Fruit fly (Drosophila melanogaster) whole organism, embryonic: Measurements from ENCODE around the gene CG7550.

Source experiments
- Abd-B ChIP-seq: fragments of 200-800 bp; sonication (Bioruptor generic); optimal IDR thresholded peaks from 2 replicates; lab custom pipeline; 2018; ENCODE audit warnings: missing biosample characterization, mild to moderate bottlenecking, missing genetic modification characterization, moderate library complexity
- Atf3 ChIP-seq: fragments of 200-800 bp; sonication (Bioruptor generic); optimal IDR thresholded peaks from 3 replicates; lab custom pipeline; 2016; ENCODE audit warnings: missing biosample characterization, missing genetic modification characterization
- Bteb2 ChIP-seq: fragments of 200-800 bp; sonication (Bioruptor generic); optimal IDR thresholded peaks from 2 replicates; lab custom pipeline; 2016; ENCODE audit warnings: missing biosample characterization, missing genetic modification characterization
- CG10267 ChIP-seq: fragments of 200-800 bp; sonication (Bioruptor generic); optimal IDR thresholded peaks from 2 replicates; lab custom pipeline; 2018; ENCODE audit warnings: missing biosample characterization, mild to moderate bottlenecking, missing genetic modification characterization, moderate library complexity
- CG11247 ChIP-seq: fragments of 200-800 bp; sonication (Bioruptor generic); IDR thresholded peaks from 2 replicates; pipeline ENCODE4 v1.3.6; 2022; ENCODE audit warnings: missing biosample characterization, missing genetic modification characterization
- CG13287 ChIP-seq: fragments of 200-800 bp; sonication (Bioruptor generic); IDR thresholded peaks from 2 replicates; pipeline ENCODE4 v1.3.6; 2022; ENCODE audit warnings: missing biosample characterization, missing genetic modification characterization; ENCODE audit not compliant: partially characterized antibody
- CG13424 ChIP-seq: fragments of 200-800 bp; sonication (Bioruptor generic); optimal IDR thresholded peaks from 2 replicates; lab custom pipeline; 2019; ENCODE audit warnings: missing biosample characterization, mild to moderate bottlenecking, missing genetic modification characterization, moderate library complexity
- CG15479 ChIP-seq: fragments of 200-800 bp; sonication (Bioruptor generic); optimal IDR thresholded peaks from 3 replicates; lab custom pipeline; 2019; ENCODE audit warnings: missing biosample characterization, mild to moderate bottlenecking, missing genetic modification characterization, moderate library complexity
- CG16813 ChIP-seq: fragments of 200-800 bp; sonication (Bioruptor generic); IDR thresholded peaks from 3 replicates; pipeline ENCODE4 v1.3.6; 2022; ENCODE audit warnings: missing biosample characterization, missing genetic modification characterization; ENCODE audit not compliant: partially characterized antibody
- CG18599 ChIP-seq: fragments of 200-800 bp; sonication (Bioruptor generic); optimal IDR thresholded peaks from 3 replicates; lab custom pipeline; 2017; ENCODE audit warnings: missing biosample characterization, missing genetic modification characterization, mild to moderate bottlenecking, moderate library complexity, missing genetic modification reagents
- CG18619 ChIP-seq: fragments of 200-800 bp; sonication (Bioruptor generic); optimal IDR thresholded peaks from 3 replicates; lab custom pipeline; 2017; ENCODE audit warnings: missing biosample characterization, mild to moderate bottlenecking, missing genetic modification characterization
- CG2120 ChIP-seq: fragments of 200-800 bp; sonication (Bioruptor generic); optimal IDR thresholded peaks from 3 replicates; lab custom pipeline; 2016; ENCODE audit warnings: missing biosample characterization, missing genetic modification characterization
- CG2875 ChIP-seq: fragments of 200-800 bp; sonication (Bioruptor generic); optimal IDR thresholded peaks from 2 replicates; lab custom pipeline; 2017; ENCODE audit warnings: missing biosample characterization, mild to moderate bottlenecking, missing genetic modification characterization, missing genetic modification reagents
- CG4730 ChIP-seq: fragments of 200-800 bp; sonication (Bioruptor generic); IDR thresholded peaks from 2 replicates; pipeline ENCODE4 v1.3.6; 2022; ENCODE audit warnings: missing biosample characterization, missing genetic modification characterization
- CG6689 ChIP-seq: fragments of 200-800 bp; sonication (Bioruptor generic); IDR thresholded peaks from 2 replicates; pipeline ENCODE4 v1.3.6; 2022; ENCODE audit warnings: missing biosample characterization, missing genetic modification characterization
- CG7786 ChIP-seq: fragments of 200-800 bp; sonication (Bioruptor generic); optimal IDR thresholded peaks from 2 replicates; lab custom pipeline; 2016; ENCODE audit warnings: missing biosample characterization, missing genetic modification characterization
- CG8089 ChIP-seq: fragments of 200-800 bp; sonication (Bioruptor generic); optimal IDR thresholded peaks from 3 replicates; lab custom pipeline; 2016; ENCODE audit warnings: missing biosample characterization, missing genetic modification characterization
- CG8281 ChIP-seq: fragments of 200-800 bp; sonication (Bioruptor generic); optimal IDR thresholded peaks from 2 replicates; lab custom pipeline; 2018; ENCODE audit warnings: missing biosample characterization, mild to moderate bottlenecking, missing genetic modification characterization, moderate library complexity
- Dbx ChIP-seq: fragments of 200-800 bp; sonication (Bioruptor generic); IDR thresholded peaks from 3 replicates; pipeline ENCODE4 v1.3.6; 2022; ENCODE audit warnings: missing biosample characterization, missing genetic modification characterization
- Dll ChIP-seq: fragments of 200-800 bp; sonication (Bioruptor generic); IDR thresholded peaks from 4 replicates; pipeline ENCODE4 v1.3.6; 2022; ENCODE audit warnings: missing biosample characterization, missing genetic modification characterization; ENCODE audit not compliant: partially characterized antibody
- Fer3 ChIP-seq: fragments of 200-800 bp; sonication (Bioruptor generic); optimal IDR thresholded peaks from 2 replicates; lab custom pipeline; 2018; ENCODE audit warnings: missing biosample characterization, mild to moderate bottlenecking, missing genetic modification characterization, moderate library complexity
- HLHmδ ChIP-seq: fragments of 200-800 bp; sonication (Bioruptor generic); optimal IDR thresholded peaks from 2 replicates; lab custom pipeline; 2018; ENCODE audit warnings: missing biosample characterization, mild to moderate bottlenecking, missing genetic modification characterization, moderate library complexity
- Hmr ChIP-seq: fragments of 200-800 bp; sonication (Bioruptor generic); optimal IDR thresholded peaks from 3 replicates; lab custom pipeline; 2017; ENCODE audit warnings: mild to moderate bottlenecking, missing biosample characterization, missing genetic modification reagents, missing genetic modification characterization
- Hmx ChIP-seq: fragments of 200-800 bp; sonication (Bioruptor generic); optimal IDR thresholded peaks from 2 replicates; lab custom pipeline; 2016; ENCODE audit warnings: missing biosample characterization, missing genetic modification characterization
- Hr51 ChIP-seq, 2 experiments: fragments of 200-800 bp; sonication (Bioruptor generic); optimal IDR thresholded peaks; 2 replicates in 1 of 2; 3 replicates in 1 of 2; lab custom pipeline; 2016 to 2018; ENCODE audit warnings: missing biosample characterization in 2 of 2, missing genetic modification characterization in 2 of 2, mild to moderate bottlenecking in 1 of 2, moderate library complexity in 1 of 2
- MESR4 ChIP-seq: fragments of 200-800 bp; sonication (Bioruptor generic); optimal IDR thresholded peaks from 2 replicates; lab custom pipeline; 2018; ENCODE audit warnings: missing biosample characterization, mild to moderate bottlenecking, missing genetic modification characterization, moderate library complexity
- Myb ChIP-seq: fragments of 200-800 bp; sonication (Bioruptor generic); optimal IDR thresholded peaks from 2 replicates; lab custom pipeline; 2016; ENCODE audit warnings: missing biosample characterization, missing genetic modification characterization
- Nf-YC ChIP-seq: fragments of 200-800 bp; optimal IDR thresholded peaks from 3 replicates; lab custom pipeline; 2019; ENCODE audit warnings: missing biosample characterization, mild to moderate bottlenecking, missing genetic modification characterization, moderate library complexity
- Pdp1 ChIP-seq, 2 experiments: fragments of 200-800 bp; sonication (Bioruptor generic); optimal IDR thresholded peaks; 3 replicates each; lab custom pipeline; 2016; ENCODE audit warnings: missing biosample characterization in 2 of 2, missing genetic modification characterization in 2 of 2, mild to moderate bottlenecking in 1 of 2, moderate library complexity in 1 of 2
- Rfx ChIP-seq: fragments of 200-800 bp; sonication (Bioruptor generic); IDR thresholded peaks from 2 replicates; pipeline ENCODE4 v1.3.6; 2022; ENCODE audit warnings: missing biosample characterization, missing genetic modification characterization
- Stat92E ChIP-seq, 3 experiments: fragments of >200 bp in 2 of 3; fragments of 200-800 bp in 1 of 3; sonication (Bioruptor generic) in 1 of 3; optimal IDR thresholded peaks; 2 replicates each; lab custom pipeline; 2017 to 2019; ENCODE audit warnings: missing biosample characterization in 3 of 3, missing genetic modification characterization in 3 of 3, mild to moderate bottlenecking in 1 of 3, moderate library complexity in 1 of 3
- Vsx1 ChIP-seq: fragments of 200-800 bp; sonication (Bioruptor generic); optimal IDR thresholded peaks from 2 replicates; lab custom pipeline; 2017; ENCODE audit warnings: missing biosample characterization, mild to moderate bottlenecking, missing genetic modification characterization, missing genetic modification reagents
- ac ChIP-seq: fragments of 200-800 bp; sonication (Bioruptor generic); optimal IDR thresholded peaks from 3 replicates; lab custom pipeline; 2017; ENCODE audit warnings: missing biosample characterization, mild to moderate bottlenecking, missing genetic modification characterization
- ap ChIP-seq: fragments of 200-800 bp; sonication (Bioruptor generic); IDR thresholded peaks from 2 replicates; pipeline ENCODE4 v1.3.6; 2022; ENCODE audit warnings: missing biosample characterization, missing genetic modification characterization
- br ChIP-seq: fragments of >200 bp; optimal IDR thresholded peaks from 2 replicates; lab custom pipeline; 2017
- disco-r ChIP-seq: fragments of 200-800 bp; sonication (Bioruptor generic); optimal IDR thresholded peaks from 2 replicates; lab custom pipeline; 2016; ENCODE audit warnings: missing biosample characterization, missing genetic modification characterization
- gcm ChIP-seq: fragments of 200-800 bp; sonication (Bioruptor generic); optimal IDR thresholded peaks from 2 replicates; lab custom pipeline; 2019; ENCODE audit warnings: missing biosample characterization, mild to moderate bottlenecking, missing genetic modification characterization, moderate library complexity
- jing ChIP-seq: fragments of 200-800 bp; sonication (Bioruptor generic); optimal IDR thresholded peaks from 2 replicates; lab custom pipeline; 2018; ENCODE audit warnings: missing biosample characterization, mild to moderate bottlenecking, missing genetic modification characterization
- kni ChIP-seq: fragments of 200-800 bp; sonication (Bioruptor generic); optimal IDR thresholded peaks from 3 replicates; lab custom pipeline; 2017; ENCODE audit warnings: mild to moderate bottlenecking, missing biosample characterization, missing genetic modification reagents, missing genetic modification characterization
- nau ChIP-seq: fragments of 200-800 bp; sonication (Bioruptor generic); optimal IDR thresholded peaks from 3 replicates; lab custom pipeline; 2017; ENCODE audit warnings: missing biosample characterization, mild to moderate bottlenecking, missing genetic modification characterization, missing genetic modification reagents
- oc ChIP-seq: fragments of 200-800 bp; sonication (Bioruptor generic); optimal IDR thresholded peaks from 2 replicates; lab custom pipeline; 2018; ENCODE audit warnings: missing biosample characterization, mild to moderate bottlenecking, missing genetic modification characterization, moderate library complexity
- pho ChIP-seq: fragments of 200-800 bp; sonication (Bioruptor generic); optimal IDR thresholded peaks from 2 replicates; lab custom pipeline; 2016; ENCODE audit warnings: missing biosample characterization, missing genetic modification characterization
- pnt ChIP-seq: fragments of 200-800 bp; sonication (Bioruptor generic); optimal IDR thresholded peaks from 3 replicates; lab custom pipeline; 2016; ENCODE audit warnings: missing biosample characterization, missing genetic modification characterization
- prd ChIP-seq, 3 experiments: fragments of >200 bp in 2 of 3; fragments of 200-800 bp in 1 of 3; sonication (Bioruptor generic) in 1 of 3; optimal IDR thresholded peaks in 2 of 3; IDR thresholded peaks in 1 of 3; 2 replicates in 2 of 3; 3 replicates in 1 of 3; pipeline versions ENCODE4 v1.3.6 to Lab custom; 2017 to 2022; ENCODE audit warnings: missing biosample characterization in 1 of 3, missing genetic modification characterization in 1 of 3
- pros ChIP-seq: fragments of 200-800 bp; sonication (Bioruptor generic); optimal IDR thresholded peaks from 3 replicates; lab custom pipeline; 2019; ENCODE audit warnings: missing biosample characterization, mild to moderate bottlenecking, missing genetic modification characterization, moderate library complexity
- psq ChIP-seq: fragments of 200-800 bp; sonication (Bioruptor generic); optimal IDR thresholded peaks from 2 replicates; lab custom pipeline; 2017; ENCODE audit warnings: missing biosample characterization, missing genetic modification characterization
- schlank ChIP-seq: fragments of 200-800 bp; sonication (Bioruptor generic); optimal IDR thresholded peaks from 2 replicates; lab custom pipeline; 2018; ENCODE audit warnings: missing biosample characterization, mild to moderate bottlenecking, missing genetic modification characterization
- tup ChIP-seq: fragments of 200-800 bp; sonication (Bioruptor generic); optimal IDR thresholded peaks from 2 replicates; lab custom pipeline; 2016; ENCODE audit warnings: missing biosample characterization, mild to moderate bottlenecking, missing genetic modification characterization, moderate library complexity
- wor ChIP-seq: fragments of 200-800 bp; sonication (Bioruptor generic); IDR thresholded peaks from 2 replicates; pipeline ENCODE4 v1.3.6; 2022; ENCODE audit warnings: missing biosample characterization, missing genetic modification characterization

The CG7550 gene

DNA sequence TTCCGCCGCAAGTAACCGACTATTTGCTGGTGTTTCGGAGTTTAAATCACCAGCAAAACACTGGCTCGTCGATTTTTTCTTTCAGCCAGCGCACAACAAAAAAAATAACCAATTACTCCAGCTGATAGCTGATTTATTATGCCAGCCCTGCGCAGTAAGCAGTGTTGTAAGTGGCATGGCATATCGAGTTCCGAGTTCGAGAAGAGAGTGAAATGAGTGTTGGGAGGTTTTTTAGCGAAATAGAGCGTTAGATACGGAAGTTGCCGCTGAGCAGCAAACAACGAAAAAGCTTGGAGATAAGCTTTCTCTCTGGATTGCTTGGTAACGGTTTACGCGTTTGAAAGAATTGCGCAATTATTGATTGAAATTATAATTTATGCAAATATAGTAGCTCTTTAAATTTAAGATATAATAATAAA is 32.7 kb downstream of the CG7550 start, which contains the start of gene CG7565 (continued):
- TF ChIP-seq CG6689 (GFP tag; lab: Robert Waterston, UW), result no peak
- no peak for TF ChIP-seq CG15479 (GFP tag; lab: Kevin White, UChicago)
- TF ChIP-seq MESR4 (GFP tag; lab: Kevin White, UChicago), result peak; percentile 76
- no peak for TF ChIP-seq CG13424 (tag; lab: Kevin White, UChicago)
- no peak for TF ChIP-seq br (lab: Kevin White, UChicago)
- TF ChIP-seq Myb (GFP tag; lab: Kevin White, UChicago), result peak; percentile 77
- no peak for TF ChIP-seq jing (GFP tag; lab: Kevin White, UChicago)
- TF ChIP-seq CG8089 (GFP tag; lab: Kevin White, UChicago), result peak; percentile 17
- no peak for TF ChIP-seq ap (GFP tag; lab: Robert Waterston, UW)
- peak; percentile 53; the same call in 1 of the 4 replicates for TF ChIP-seq Dll (GFP tag; lab: Robert Waterston, UW)
- no peak for TF ChIP-seq pros (GFP tag; lab: Kevin White, UChicago)
- no peak for TF ChIP-seq pnt (GFP tag; lab: Kevin White, UChicago)
- TF ChIP-seq CG8281 (tag; lab: Kevin White, UChicago), result no peak
- TF ChIP-seq CG18599 (GFP tag; lab: Kevin White, UChicago), result peak; percentile 84
- peak; percentile 33 for TF ChIP-seq tup (GFP tag; lab: Kevin White, UChicago)
- peak; percentile 93 for TF ChIP-seq CG10267
- no peak for TF ChIP-seq HLHmδ
- peak; percentile 69 for TF ChIP-seq CG13287 (GFP tag; lab: Robert Waterston, UW)
- TF ChIP-seq CG2120 (GFP tag; lab: Kevin White, UChicago), result peak; percentile 72
- peak in 1 of 2 experiments; percentile 88 for TF ChIP-seq Pdp1 (GFP tag; optimal IDR thresholded peaks at IDR 0.05; lab: Kevin White, UChicago)
- TF ChIP-seq CG16813 (GFP tag; lab: Robert Waterston, UW), result 0 out of 3 replicates have a peak, but pooled peaks have one; percentile 13
- peak; percentile 65 for TF ChIP-seq pho (GFP tag; lab: Kevin White, UChicago)
- TF ChIP-seq nau (GFP tag; lab: Kevin White, UChicago), result peak; percentile 49
- TF ChIP-seq schlank (tag; lab: Kevin White, UChicago), result peak; percentile 26
- no peak for TF ChIP-seq CG4730 (GFP tag; lab: Robert Waterston, UW)
- TF ChIP-seq Hmr (GFP tag; lab: Kevin White, UChicago), result peak; percentile 67
- no peak for TF ChIP-seq gcm
- TF ChIP-seq Bteb2 (GFP tag; lab: Kevin White, UChicago), result peak; percentile 53
- TF ChIP-seq prd (optimal IDR thresholded peaks at IDR 0.05; lab: Kevin White, UChicago), result no peak
- no peak for TF ChIP-seq prd (GFP tag; IDR thresholded peaks at IDR 0.05; lab: Robert Waterston, UW)
- peak; percentile 41 to 42 for TF ChIP-seq Hr51 (GFP tag; optimal IDR thresholded peaks at IDR 0.05; lab: Kevin White, UChicago)
- peak; percentile 42 for TF ChIP-seq kni (GFP tag; lab: Kevin White, UChicago)
- TF ChIP-seq Atf3 (GFP tag; lab: Kevin White, UChicago), result no peak
- TF ChIP-seq Fer3 (tag; lab: Kevin White, UChicago), result peak; percentile 35
- no peak for TF ChIP-seq disco-r (GFP tag; lab: Kevin White, UChicago)
- TF ChIP-seq CG11247 (GFP tag; lab: Robert Waterston, UW), result peak; percentile 35; the same call in 1 of the 2 replicates
- peak; percentile 71 for TF ChIP-seq Rfx (GFP tag; lab: Robert Waterston, UW)
- TF ChIP-seq CG18619 (GFP tag; lab: Kevin White, UChicago), result peak; percentile 21
- no peak for TF ChIP-seq psq (GFP tag; lab: Kevin White, UChicago)
- TF ChIP-seq wor, result no peak
- TF ChIP-seq Vsx1 (GFP tag; lab: Kevin White, UChicago), result peak; percentile 40
- TF ChIP-seq CG2875 (GFP tag; lab: Kevin White, UChicago), result peak; percentile 5
- peak; percentile 33 for TF ChIP-seq CG7786 (GFP tag; lab: Kevin White, UChicago)
- no peak for TF ChIP-seq ac (GFP tag; lab: Kevin White, UChicago)
- TF ChIP-seq Abd-B (GFP tag; lab: Kevin White, UChicago), result no peak
- peak; percentile 23 for TF ChIP-seq oc (tag; lab: Kevin White, UChicago)
- TF ChIP-seq Hmx (GFP tag; lab: Kevin White, UChicago), result no peak
- no peak for TF ChIP-seq Nf-YC (tag; lab: Kevin White, UChicago)
- peak; percentile 45; the same call in 1 of the 3 replicates for TF ChIP-seq Dbx
- TF ChIP-seq Stat92E (GFP tag; optimal IDR thresholded peaks at IDR 0.05; lab: Kevin White, UChicago), result no peak
